Fruit fly (Drosophila melanogaster) whole organism, embryonic: ENCODE results near the gene nAChRbeta1.

ENCODE experiments used
- Atf-2 ChIP-seq: fragments of 200-800 bp; sonication (Bioruptor generic); optimal IDR thresholded peaks from 2 replicates; lab custom pipeline; 2016; ENCODE audit warnings: missing biosample characterization, missing genetic modification characterization
- CG10209 ChIP-seq: fragments of 200-800 bp; sonication (Bioruptor generic); optimal IDR thresholded peaks from 3 replicates; lab custom pipeline; 2017; ENCODE audit warnings: missing biosample characterization, mild to moderate bottlenecking, missing genetic modification characterization, missing genetic modification reagents
- CG12299 ChIP-seq: fragments of 200-800 bp; sonication (Bioruptor generic); optimal IDR thresholded peaks from 2 replicates; lab custom pipeline; 2018; ENCODE audit warnings: missing biosample characterization, mild to moderate bottlenecking, missing genetic modification characterization
- CG1233 ChIP-seq: fragments of 200-800 bp; sonication (Bioruptor generic); optimal IDR thresholded peaks from 4 replicates; lab custom pipeline; 2018; ENCODE audit warnings: missing biosample characterization, mild to moderate bottlenecking, missing genetic modification characterization
- CG13894 ChIP-seq: fragments of 200-800 bp; sonication (Bioruptor generic); optimal IDR thresholded peaks from 3 replicates; lab custom pipeline; 2018; ENCODE audit warnings: missing biosample characterization, mild to moderate bottlenecking, missing genetic modification characterization, moderate library complexity
- CG14014 ChIP-seq: fragments of 200-800 bp; sonication (Bioruptor generic); IDR thresholded peaks from 2 replicates; pipeline ENCODE4 v1.3.6; 2022; ENCODE audit warnings: missing biosample characterization, missing genetic modification characterization
- CG17328 ChIP-seq: fragments of 200-800 bp; sonication (Bioruptor generic); IDR thresholded peaks from 2 replicates; pipeline ENCODE4 v1.3.6; 2022; ENCODE audit warnings: missing biosample characterization, missing genetic modification characterization
- CG30403 ChIP-seq: fragments of 200-800 bp; sonication (Bioruptor generic); optimal IDR thresholded peaks from 3 replicates; lab custom pipeline; 2016; ENCODE audit warnings: missing biosample characterization, missing genetic modification characterization
- CG4730 ChIP-seq: fragments of 200-800 bp; sonication (Bioruptor generic); IDR thresholded peaks from 2 replicates; pipeline ENCODE4 v1.3.6; 2022; ENCODE audit warnings: missing biosample characterization, missing genetic modification characterization
- CG7928 ChIP-seq: fragments of 200-800 bp; sonication (Bioruptor generic); optimal IDR thresholded peaks from 2 replicates; lab custom pipeline; 2017; ENCODE audit warnings: missing biosample characterization, mild to moderate bottlenecking, missing genetic modification characterization
- CG8359 ChIP-seq: fragments of 200-800 bp; sonication (Bioruptor generic); optimal IDR thresholded peaks from 2 replicates; lab custom pipeline; 2017; ENCODE audit warnings: missing biosample characterization, mild to moderate bottlenecking, missing genetic modification characterization, borderline replicate concordance
- CG8924 ChIP-seq: fragments of 200-800 bp; optimal IDR thresholded peaks from 3 replicates; lab custom pipeline; 2019; ENCODE audit warnings: missing biosample characterization, mild to moderate bottlenecking, missing genetic modification characterization, moderate library complexity
- Dbx ChIP-seq: fragments of 200-800 bp; sonication (Bioruptor generic); IDR thresholded peaks from 3 replicates; pipeline ENCODE4 v1.3.6; 2022; ENCODE audit warnings: missing biosample characterization, missing genetic modification characterization
- Ets65A ChIP-seq: fragments of 200-800 bp; sonication (Bioruptor generic); peaks from one replicate; lab custom pipeline; 2016; ENCODE audit warnings: missing biosample characterization, missing genetic modification characterization
- Neu2 ChIP-seq: fragments of 200-800 bp; sonication (Bioruptor generic); optimal IDR thresholded peaks from 3 replicates; lab custom pipeline; 2016; ENCODE audit warnings: missing biosample characterization, missing genetic modification characterization, borderline replicate concordance
- Opbp ChIP-seq: fragments of 200-800 bp; sonication (Bioruptor generic); IDR thresholded peaks from 3 replicates; pipeline ENCODE4 v1.3.6; 2022; ENCODE audit warnings: missing biosample characterization, missing genetic modification characterization; ENCODE audit not compliant: partially characterized antibody
- Sry-β ChIP-seq: fragments of 200-800 bp; sonication (Bioruptor generic); optimal IDR thresholded peaks from 2 replicates; lab custom pipeline; 2018; ENCODE audit warnings: missing biosample characterization, mild to moderate bottlenecking, missing genetic modification characterization, moderate library complexity
- cwo ChIP-seq: fragments of 200-800 bp; sonication (Bioruptor generic); optimal IDR thresholded peaks from 3 replicates; lab custom pipeline; 2017; ENCODE audit warnings: missing biosample characterization, missing genetic modification characterization, mild to moderate bottlenecking, moderate library complexity, missing genetic modification reagents
- klu ChIP-seq: fragments of 200-800 bp; sonication (Bioruptor generic); IDR thresholded peaks from 2 replicates; pipeline ENCODE4 v1.3.6; 2022; ENCODE audit warnings: missing biosample characterization, missing genetic modification characterization
- lola ChIP-seq, 3 experiments: fragments of >200 bp in 2 of 3; fragments of 200-800 bp in 1 of 3; sonication (Bioruptor generic) in 1 of 3; optimal IDR thresholded peaks; 2 replicates each; lab custom pipeline; 2017 to 2019; ENCODE audit warnings: missing biosample characterization in 3 of 3, missing genetic modification characterization in 3 of 3, mild to moderate bottlenecking in 1 of 3, moderate library complexity in 1 of 3
- nerfin-1 ChIP-seq: fragments of 200-800 bp; sonication (Bioruptor generic); optimal IDR thresholded peaks from 3 replicates; lab custom pipeline; 2019; ENCODE audit warnings: missing biosample characterization, mild to moderate bottlenecking, missing genetic modification characterization, moderate library complexity
- run ChIP-seq: fragments of 200-800 bp; sonication (Bioruptor generic); optimal IDR thresholded peaks from 3 replicates; lab custom pipeline; 2018; ENCODE audit warnings: missing biosample characterization, mild to moderate bottlenecking, missing genetic modification characterization
- sens ChIP-seq: fragments of 200-800 bp; sonication (Bioruptor generic); peaks from one replicate; lab custom pipeline; 2016; ENCODE audit warnings: missing biosample characterization, missing genetic modification characterization
- ssp ChIP-seq: fragments of 200-800 bp; sonication (Bioruptor generic); IDR thresholded peaks from 2 replicates; pipeline ENCODE4 v1.3.6; 2022; ENCODE audit warnings: missing biosample characterization, missing genetic modification characterization

The nAChRbeta1 gene

DNA sequence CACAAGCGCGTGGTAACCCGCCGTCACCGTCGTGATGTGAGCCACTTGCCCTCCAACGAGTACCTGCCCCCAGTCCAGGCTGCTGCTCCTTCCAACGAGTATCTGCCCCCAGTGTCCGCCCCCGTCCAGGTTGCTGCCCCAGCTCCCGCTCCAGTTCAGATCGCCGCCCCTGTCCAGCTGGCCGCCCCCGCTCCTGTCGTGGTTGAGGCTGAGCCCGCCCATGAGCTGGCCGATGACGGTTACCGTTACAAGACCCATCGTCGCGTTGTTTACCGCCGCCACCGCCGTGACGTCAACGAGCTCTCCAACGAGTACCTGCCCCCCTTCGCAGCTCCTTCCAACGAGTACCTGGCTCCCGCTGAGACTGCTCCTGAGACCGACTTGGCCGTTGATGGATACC lies 51.6 kb downstream of the nAChRbeta1 start (continued):
- TF ChIP-seq CG8359 (GFP tag; lab: Kevin White, UChicago) (no peak), cwo (GFP tag; lab: Kevin White, UChicago) (no peak), Dbx (GFP tag; lab: Robert Waterston, UW) (no peak), run (tag; lab: Kevin White, UChicago) (no peak), CG17328 (GFP tag; lab: Robert Waterston, UW) (no peak), Sry-β (GFP tag; lab: Kevin White, UChicago) (no peak), CG7928 (no peak), CG14014 (GFP tag; lab: Robert Waterston, UW) (peak; percentile 5; the same call in 1 of the 2 replicates), CG8924 (tag; lab: Kevin White, UChicago) (no peak), CG4730 (no peak), Atf-2 (GFP tag; lab: Kevin White, UChicago) (no peak), CG10209 (GFP tag; lab: Kevin White, UChicago) (no peak), CG12299 (tag; lab: Kevin White, UChicago) (no peak), CG1233 (GFP tag; lab: Kevin White, UChicago) (no peak), Neu2 (no peak), nerfin-1 (tag; lab: Kevin White, UChicago) (no peak), klu (GFP tag; lab: Robert Waterston, UW) (peak; percentile 46; the same call in 1 of the 2 replicates), ssp (peak; percentile 24; the same call in 1 of the 2 replicates)
- TF ChIP-seq, all 482 proteins: peak for 30

- no peak for TF ChIP-seq CG30403 (GFP tag; lab: Kevin White, UChicago)
- TF ChIP-seq Ets65A (GFP tag; lab: Kevin White, UChicago) = peak; percentile 50
These were observed 53.4 kb downstream of the nAChRbeta1 start, which contains the start of gene CG11350 for dm6 chr3L:4482509-4482908. Gene CG11350 (plus strand): TSS chr3L:4482809.

- TF ChIP-seq sens (GFP tag; lab: Kevin White, UChicago) (peak; percentile 81), lola (GFP tag; optimal IDR thresholded peaks at IDR 0.05; lab: Kevin White, UChicago) (peak in 1 of 3 experiments; percentile 39), CG13894 (peak; percentile 73), Opbp (no peak)
These were observed 55.5 kb downstream of the nAChRbeta1 start for dm6 chr3L:4484623-4485022.
